Worm (Caenorhabditis elegans) whole organism, early embryonic: ENCODE data around the gene ucr-1.

ENCODE experiments used
- aly-1 ChIP-seq: sonication (generic microtip); optimal IDR thresholded peaks from 2 replicates; lab custom pipeline; 2016; ENCODE audit warnings: missing genetic modification characterization, missing compliant biosample characterization
- ama-1 ChIP-seq: fragments of 150-350 bp; optimal IDR thresholded peaks from 2 replicates; lab custom pipeline; 2014
- ets-7 ChIP-seq: sonication (generic microtip); optimal IDR thresholded peaks from 2 replicates; lab custom pipeline; 2016; ENCODE audit warnings: missing genotype, missing genetic modification characterization, missing compliant biosample characterization
- flt-1 ChIP-seq: fragments of 200-800 bp; sonication (Bioruptor generic); IDR thresholded peaks from 2 replicates; pipeline ENCODE4 v1.3.6; 2022; ENCODE audit warnings: missing genetic modification characterization, missing compliant biosample characterization
- hmg-4 ChIP-seq: fragments of 200-800 bp; sonication (Bioruptor generic); optimal IDR thresholded peaks from 2 replicates; lab custom pipeline; 2018; ENCODE audit warnings: mild to moderate bottlenecking, missing genetic modification characterization, missing compliant biosample characterization

ce11 chrIII:5566496-5566895, 25.4 kb upstream of the ucr-1 start:
- TF ChIP-seq hmg-4 (GFP tag; lab: Kevin White, UChicago) (no peak), aly-1 (no peak), ets-7 (tag; lab: Kevin White, UChicago) (no peak), flt-1 (GFP tag; lab: Robert Waterston, UW) (no peak), ama-1 (lab: Kevin White, UChicago) (no peak)
